Worm (Caenorhabditis elegans): ENCODE measurements around the gene dpl-1.

dpl-1 gene

DNA sequence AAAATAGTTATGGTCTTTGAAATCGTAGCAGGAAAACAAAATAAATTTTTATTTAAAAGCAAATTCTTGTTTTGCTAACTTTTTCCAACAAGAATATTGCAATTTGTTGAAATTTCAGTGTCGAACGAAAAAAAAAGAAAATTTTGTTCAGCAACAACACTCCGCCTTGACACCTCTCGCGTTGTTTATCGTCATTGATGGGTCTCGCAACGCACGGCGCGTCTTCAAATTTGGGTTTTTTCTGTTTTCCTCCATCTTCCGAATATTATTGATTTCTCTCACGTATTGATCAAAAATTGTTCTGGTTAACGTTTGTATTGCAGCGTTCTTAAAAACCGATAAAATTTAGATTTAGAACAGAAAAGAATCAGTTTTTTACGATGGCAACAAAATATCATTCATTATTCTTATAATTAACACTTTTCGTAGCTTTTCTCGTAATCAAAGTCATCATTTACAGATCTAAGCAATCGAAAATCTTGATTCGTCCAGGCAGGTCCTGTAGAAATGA is at the start of gene dpl-1:
dpl-1 (plus strand) TSS at position 461 of the 511 bp plus-strand sequence.
- peak; percentile 50 for TF ChIP-seq ceh-48 (tag; optimal IDR thresholded peaks at IDR 0.05)
- TF ChIP-seq nfya-1 (tag; optimal IDR thresholded peaks at IDR 0.05), result peak; percentile 18
- no peak for TF ChIP-seq pha-2 (tag; optimal IDR thresholded peaks at IDR 0.05)

DNA sequence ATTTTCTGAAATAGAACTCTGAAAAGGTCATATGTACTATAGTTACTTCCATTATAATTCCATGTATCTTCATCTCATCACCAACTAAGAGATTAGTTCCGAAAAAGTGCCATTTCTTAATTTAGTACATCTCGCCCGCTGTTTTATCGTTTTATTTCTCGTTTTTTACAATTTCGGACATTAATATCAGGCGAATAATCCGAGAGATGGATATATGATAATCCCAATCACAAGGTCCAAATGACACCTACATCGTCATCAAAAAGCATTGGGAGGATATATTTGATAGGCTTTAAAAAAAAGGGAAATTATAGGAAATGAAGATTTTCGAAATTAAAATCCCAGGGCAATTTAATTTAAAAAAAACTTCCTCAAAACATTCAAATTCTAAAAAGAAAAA is 49.4 kb upstream of the dpl-1 start:
- no peak for TF ChIP-seq ceh-9 (tag; optimal IDR thresholded peaks at IDR 0.05)
- TF ChIP-seq ahr-1 (tag; optimal IDR thresholded peaks at IDR 0.05), result no peak
- no peak for TF ChIP-seq ceh-24 (tag; optimal IDR thresholded peaks at IDR 0.05)

- no peak for TF ChIP-seq nhr-232 (tag; optimal IDR thresholded peaks at IDR 0.05)
- TF ChIP-seq che-1 (tag; optimal IDR thresholded peaks at IDR 0.05), result no peak
- TF ChIP-seq ceh-45 (GFP tag; IDR thresholded peaks at IDR 0.05), result no peak
- no peak for TF ChIP-seq mec-3 (tag; optimal IDR thresholded peaks at IDR 0.05; ENCODE audit: borderline replicate concordance)
- TF ChIP-seq ttx-3 (tag; optimal IDR thresholded peaks at IDR 0.05), result no peak
- TF ChIP-seq ceh-30 (tag; optimal IDR thresholded peaks at IDR 0.05), result no peak
- no peak for TF ChIP-seq unc-42 (tag; optimal IDR thresholded peaks at IDR 0.05)
- no peak for TF ChIP-seq pha-2 (tag; optimal IDR thresholded peaks at IDR 0.05)
- no peak for TF ChIP-seq gmeb-2 (tag; optimal IDR thresholded peaks at IDR 0.05)
These were observed 48.7 kb upstream of the dpl-1 start for ce11 chrII:9120813-9121554.

DNA sequence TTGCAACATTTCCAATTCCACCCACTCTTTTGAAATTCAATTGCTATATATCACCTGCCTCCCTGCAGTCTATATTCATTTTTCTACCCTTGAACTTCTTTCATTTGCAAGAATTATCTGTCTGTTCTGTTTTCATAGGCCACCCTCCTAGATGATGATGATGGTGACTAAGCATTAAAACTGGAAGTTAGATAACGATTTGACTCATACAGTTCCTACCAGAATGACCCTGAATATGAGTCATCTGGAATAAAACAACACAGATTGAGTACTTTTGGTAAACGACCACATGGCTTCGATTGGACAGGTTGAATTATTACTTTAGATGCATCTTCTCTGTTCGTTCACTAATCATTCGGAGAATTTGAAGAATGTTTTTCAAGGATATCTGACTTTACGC is 45.4 kb upstream of the dpl-1 start:
- TF ChIP-seq fkh-6 (tag; optimal IDR thresholded peaks at IDR 0.05) (no peak), pha-4 (tag; optimal IDR thresholded peaks at IDR 0.05) (no peak)

ce11 chrII:9125007-9125406 is 44.7 kb upstream of the dpl-1 start:
- TF ChIP-seq dmd-4 (tag; optimal IDR thresholded peaks at IDR 0.05; ENCODE audit: borderline replicate concordance) (no peak), ref-2 (tag; optimal IDR thresholded peaks at IDR 0.05) (no peak), pax-1 (tag; optimal IDR thresholded peaks at IDR 0.05) (no peak), ama-1 (optimal IDR thresholded peaks at IDR 0.05) (no peak)

DNA sequence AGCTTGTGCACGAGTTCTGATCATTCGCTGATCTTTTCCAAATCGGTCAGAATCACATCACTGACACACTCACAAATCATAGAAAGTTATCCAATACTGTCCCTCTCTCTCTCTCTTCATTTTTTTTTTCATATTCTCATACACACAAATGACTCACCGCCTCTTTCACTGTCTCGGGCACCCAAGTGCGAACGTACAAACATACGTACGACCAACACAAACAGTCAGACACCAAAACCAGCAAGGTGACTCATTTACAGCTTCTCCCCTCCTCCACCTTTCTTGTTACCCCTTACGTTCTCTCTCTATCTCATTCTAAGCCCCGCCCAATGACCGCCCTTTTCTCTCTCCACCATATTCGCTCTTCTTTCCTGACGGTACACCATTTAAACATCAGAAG is 42.7 kb upstream of the dpl-1 start:
- TF ChIP-seq sox-4 (tag; optimal IDR thresholded peaks at IDR 0.05) (no peak), pag-3 (tag; optimal IDR thresholded peaks at IDR 0.05; ENCODE audit: borderline replicate concordance) (no peak), syd-9 (tag; optimal IDR thresholded peaks at IDR 0.05) (no peak), hlh-8 (tag; optimal IDR thresholded peaks at IDR 0.05) (no peak), ceh-22 (tag; optimal IDR thresholded peaks at IDR 0.05) (no peak), ahr-1 (tag; optimal IDR thresholded peaks at IDR 0.05) (no peak), hlh-6 (tag; optimal IDR thresholded peaks at IDR 0.05) (no peak), C08G9.2 (tag; optimal IDR thresholded peaks at IDR 0.05) (no peak), ceh-24 (tag; optimal IDR thresholded peaks at IDR 0.05) (no peak), ceh-45 (GFP tag; IDR thresholded peaks at IDR 0.05) (no peak), che-1 (tag; optimal IDR thresholded peaks at IDR 0.05) (no peak)

DNA sequence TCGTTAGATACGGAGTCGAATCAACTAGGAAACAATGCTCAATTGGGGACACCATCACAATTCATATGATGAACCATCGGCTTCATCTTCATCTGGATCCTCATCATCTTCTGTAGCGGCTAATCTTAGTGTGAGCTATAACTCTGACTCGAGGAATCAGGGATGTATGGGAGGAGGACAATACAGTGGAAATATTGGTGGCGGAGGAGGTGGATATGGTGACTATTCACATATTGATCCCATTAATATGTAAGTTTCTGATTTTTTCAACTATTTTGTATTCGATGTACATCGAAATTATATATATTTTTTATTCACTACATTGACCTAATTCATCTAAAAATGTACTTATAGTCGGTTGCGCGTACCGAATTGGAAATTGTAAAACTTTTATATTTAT is 42.3 kb upstream of the dpl-1 start:
- no peak for TF ChIP-seq fax-1 (tag; optimal IDR thresholded peaks at IDR 0.05)
- TF ChIP-seq ama-1 (optimal IDR thresholded peaks at IDR 0.05), result no peak
- no peak for TF ChIP-seq C08G9.2 (tag; optimal IDR thresholded peaks at IDR 0.05)
- TF ChIP-seq Y22D7AL.16 (tag; optimal IDR thresholded peaks at IDR 0.05), result no peak
- no peak for TF ChIP-seq T23F11.4 (GFP tag; optimal IDR thresholded peaks at IDR 0.05)
- no peak for TF ChIP-seq odd-2 (tag; optimal IDR thresholded peaks at IDR 0.05)
- TF ChIP-seq elt-4 (tag; optimal IDR thresholded peaks at IDR 0.05), result no peak

Measured in whole organism, late embryonic.